Fruit fly (Drosophila melanogaster) whole organism, prepupa: ENCODE measurements around the gene Strip.

Experiments used
- Blimp-1 ChIP-seq: fragments of 200-800 bp; sonication (Bioruptor generic); optimal IDR thresholded peaks from 3 replicates; lab custom pipeline; 2017; ENCODE audit warnings: missing biosample characterization, missing genetic modification characterization, mild to moderate bottlenecking, moderate library complexity, missing genetic modification reagents
- CG10669 ChIP-seq: fragments of 200-800 bp; sonication (Bioruptor generic); optimal IDR thresholded peaks from 3 replicates; lab custom pipeline; 2018; ENCODE audit warnings: missing biosample characterization, mild to moderate bottlenecking, missing genetic modification characterization, moderate library complexity
- CG11294 ChIP-seq: fragments of 200-800 bp; sonication (Bioruptor generic); IDR thresholded peaks from 2 replicates; pipeline ENCODE4 v1.3.6; 2022; ENCODE audit warnings: missing biosample characterization, missing genetic modification characterization
- CG11902 ChIP-seq: fragments of 200-800 bp; sonication (Bioruptor generic); optimal IDR thresholded peaks from 3 replicates; lab custom pipeline; 2016; ENCODE audit warnings: missing biosample characterization, missing genetic modification characterization
- CG16779 ChIP-seq: fragments of 200-800 bp; sonication (Bioruptor generic); optimal IDR thresholded peaks from 3 replicates; lab custom pipeline; 2017; ENCODE audit warnings: missing biosample characterization, mild to moderate bottlenecking, missing genetic modification characterization
- CG3032 ChIP-seq: fragments of 200-800 bp; optimal IDR thresholded peaks from 2 replicates; lab custom pipeline; 2019; ENCODE audit warnings: missing biosample characterization, mild to moderate bottlenecking, missing genetic modification characterization, moderate library complexity
- CG31627 ChIP-seq: fragments of 200-800 bp; sonication (Bioruptor generic); optimal IDR thresholded peaks from 3 replicates; lab custom pipeline; 2016; ENCODE audit warnings: missing biosample characterization, missing genetic modification characterization
- CG34406 ChIP-seq: fragments of 200-800 bp; sonication (Bioruptor generic); optimal IDR thresholded peaks from 3 replicates; lab custom pipeline; 2016; ENCODE audit warnings: missing biosample characterization, missing genetic modification characterization
- CG4318 ChIP-seq: fragments of 200-800 bp; sonication (Bioruptor generic); optimal IDR thresholded peaks from 3 replicates; lab custom pipeline; 2017; ENCODE audit warnings: missing biosample characterization, mild to moderate bottlenecking, missing genetic modification characterization
- CG6163 ChIP-seq: fragments of 200-800 bp; sonication (Bioruptor generic); IDR thresholded peaks from 3 replicates; pipeline ENCODE4 v1.3.6; 2022; ENCODE audit warnings: missing biosample characterization, missing genetic modification characterization
- CG6276 ChIP-seq: fragments of 200-800 bp; sonication (Bioruptor generic); optimal IDR thresholded peaks from 2 replicates; lab custom pipeline; 2017; ENCODE audit warnings: missing biosample characterization, mild to moderate bottlenecking, missing genetic modification characterization
- CG6792 ChIP-seq: fragments of 200-800 bp; sonication (Bioruptor generic); optimal IDR thresholded peaks from 3 replicates; lab custom pipeline; 2016; ENCODE audit warnings: missing biosample characterization, missing genetic modification characterization
- CG6808 ChIP-seq: fragments of 200-800 bp; sonication (Bioruptor generic); optimal IDR thresholded peaks from 3 replicates; lab custom pipeline; 2017; ENCODE audit warnings: missing biosample characterization, missing genetic modification characterization, mild to moderate bottlenecking, moderate library complexity, missing genetic modification reagents
- CG6854 ChIP-seq: fragments of 200-800 bp; sonication (Bioruptor generic); optimal IDR thresholded peaks from 2 replicates; lab custom pipeline; 2017; ENCODE audit warnings: missing biosample characterization, mild to moderate bottlenecking, missing genetic modification characterization
- CG8119 ChIP-seq: fragments of 200-800 bp; sonication (Bioruptor generic); IDR thresholded peaks from 3 replicates; pipeline ENCODE4 v1.3.6; 2022; ENCODE audit warnings: missing biosample characterization, missing genetic modification characterization
- CG8319 ChIP-seq: fragments of 200-800 bp; sonication (Bioruptor generic); optimal IDR thresholded peaks from 3 replicates; lab custom pipeline; 2016; ENCODE audit warnings: missing biosample characterization, missing genetic modification characterization
- CG8632 ChIP-seq: fragments of 200-800 bp; sonication (Bioruptor generic); optimal IDR thresholded peaks from 3 replicates; lab custom pipeline; 2016; ENCODE audit warnings: missing biosample characterization, missing genetic modification characterization
- Eip93F ChIP-seq: fragments of 200-800 bp; sonication (Bioruptor generic); optimal IDR thresholded peaks from 2 replicates; lab custom pipeline; 2016; ENCODE audit warnings: missing biosample characterization, mild to moderate bottlenecking, missing genetic modification characterization
- Ets96B ChIP-seq: fragments of 200-800 bp; optimal IDR thresholded peaks from 2 replicates; lab custom pipeline; 2019; ENCODE audit warnings: missing biosample characterization, mild to moderate bottlenecking, missing genetic modification characterization, moderate library complexity
- Gug ChIP-seq: fragments of 200-800 bp; sonication (Bioruptor generic); IDR thresholded peaks from 2 replicates; pipeline ENCODE4 v1.3.6; 2022; ENCODE audit warnings: missing biosample characterization, missing genetic modification characterization
- Hr38 ChIP-seq: sonication (Bioruptor generic); optimal IDR thresholded peaks from 2 replicates; lab custom pipeline; 2016; ENCODE audit warnings: missing biosample characterization, missing genetic modification characterization
- Hr39 ChIP-seq: fragments of 200-800 bp; sonication (Bioruptor generic); optimal IDR thresholded peaks from 2 replicates; lab custom pipeline; 2016; ENCODE audit warnings: missing biosample characterization, missing genetic modification characterization
- Hr4 ChIP-seq: fragments of 200-800 bp; sonication (Bioruptor generic); optimal IDR thresholded peaks from 3 replicates; lab custom pipeline; 2016; ENCODE audit warnings: missing biosample characterization, missing genetic modification characterization
- Met ChIP-seq: fragments of 200-800 bp; sonication (Bioruptor generic); optimal IDR thresholded peaks from 3 replicates; lab custom pipeline; 2016; ENCODE audit warnings: missing biosample characterization, missing genetic modification characterization
- Smox ChIP-seq: fragments of 200-800 bp; sonication (Bioruptor generic); optimal IDR thresholded peaks from 3 replicates; lab custom pipeline; 2016; ENCODE audit warnings: missing biosample characterization, missing genetic modification characterization
- Sox14 ChIP-seq: fragments of 200-800 bp; sonication (Bioruptor generic); optimal IDR thresholded peaks from 3 replicates; lab custom pipeline; 2016; ENCODE audit warnings: missing biosample characterization, missing genetic modification characterization
- achi ChIP-seq: fragments of 200-800 bp; sonication (Bioruptor generic); optimal IDR thresholded peaks from 3 replicates; lab custom pipeline; 2016; ENCODE audit warnings: missing biosample characterization, missing genetic modification characterization
- acj6 ChIP-seq: fragments of 200-800 bp; sonication (Bioruptor generic); optimal IDR thresholded peaks from 3 replicates; lab custom pipeline; 2016; ENCODE audit warnings: missing biosample characterization, missing genetic modification characterization
- cyc ChIP-seq: fragments of 200-800 bp; sonication (Bioruptor generic); optimal IDR thresholded peaks from 3 replicates; lab custom pipeline; 2016; ENCODE audit warnings: missing biosample characterization, missing genetic modification characterization
- dac ChIP-seq: fragments of 200-800 bp; sonication (Bioruptor generic); optimal IDR thresholded peaks from 2 replicates; lab custom pipeline; 2017; ENCODE audit warnings: missing biosample characterization, mild to moderate bottlenecking, missing genetic modification characterization
- dsx ChIP-seq: fragments of 200-800 bp; optimal IDR thresholded peaks from 3 replicates; lab custom pipeline; 2019; ENCODE audit warnings: missing biosample characterization, mild to moderate bottlenecking, missing genetic modification characterization, moderate library complexity; ENCODE audit not compliant: poor library complexity, severe bottlenecking
- eg ChIP-seq: fragments of 200-800 bp; sonication (Bioruptor generic); IDR thresholded peaks from 3 replicates; pipeline ENCODE4 v1.3.6; 2022; ENCODE audit warnings: missing biosample characterization, missing genetic modification characterization
- esn ChIP-seq: fragments of 200-800 bp; sonication (Bioruptor generic); optimal IDR thresholded peaks from 2 replicates; lab custom pipeline; 2016; ENCODE audit warnings: missing biosample characterization, mild to moderate bottlenecking, missing genetic modification characterization, moderate library complexity
- fd59A ChIP-seq: fragments of 200-800 bp; sonication (Bioruptor generic); optimal IDR thresholded peaks from 2 replicates; lab custom pipeline; 2017; ENCODE audit warnings: missing biosample characterization, mild to moderate bottlenecking, missing genetic modification characterization, missing genetic modification reagents
- fd85E ChIP-seq: fragments of 200-800 bp; sonication (Bioruptor generic); optimal IDR thresholded peaks from 3 replicates; lab custom pipeline; 2016; ENCODE audit warnings: missing biosample characterization, missing genetic modification characterization
- fkh ChIP-seq: fragments of 200-800 bp; sonication (Bioruptor generic); optimal IDR thresholded peaks from 3 replicates; lab custom pipeline; 2017; ENCODE audit warnings: missing biosample characterization, mild to moderate bottlenecking, missing genetic modification characterization, moderate library complexity
- lz ChIP-seq: fragments of 200-800 bp; sonication (Bioruptor generic); optimal IDR thresholded peaks from 3 replicates; lab custom pipeline; 2016; ENCODE audit warnings: missing biosample characterization, missing genetic modification characterization
- net ChIP-seq: fragments of 200-800 bp; sonication (Bioruptor generic); optimal IDR thresholded peaks from 3 replicates; lab custom pipeline; 2016; ENCODE audit warnings: missing biosample characterization, missing genetic modification characterization
- pdm3 ChIP-seq: fragments of 200-800 bp; sonication (Bioruptor generic); optimal IDR thresholded peaks from 3 replicates; lab custom pipeline; 2016; ENCODE audit warnings: missing biosample characterization, missing genetic modification characterization
- salr ChIP-seq, 2 experiments: fragments of 200-800 bp; sonication (Bioruptor generic); optimal IDR thresholded peaks; 3 replicates each; lab custom pipeline; 2016 to 2018; ENCODE audit warnings: missing biosample characterization in 2 of 2, missing genetic modification characterization in 2 of 2, mild to moderate bottlenecking in 1 of 2
- ss ChIP-seq, 2 experiments: fragments of 200-800 bp; sonication (Bioruptor generic); optimal IDR thresholded peaks; 2 replicates in 1 of 2; 3 replicates in 1 of 2; lab custom pipeline; 2017 to 2018; ENCODE audit warnings: mild to moderate bottlenecking in 2 of 2, missing biosample characterization in 2 of 2, missing genetic modification characterization in 2 of 2, moderate library complexity in 1 of 2
- svp ChIP-seq: fragments of 200-800 bp; sonication (Bioruptor generic); peaks from one replicate; lab custom pipeline; 2016; ENCODE audit warnings: missing biosample characterization, missing genetic modification characterization
- topi ChIP-seq: fragments of 200-800 bp; sonication (Bioruptor generic); optimal IDR thresholded peaks from 3 replicates; lab custom pipeline; 2016; ENCODE audit warnings: missing biosample characterization, missing genetic modification characterization
- vri ChIP-seq: fragments of 200-800 bp; sonication (Bioruptor generic); optimal IDR thresholded peaks from 3 replicates; lab custom pipeline; 2016; ENCODE audit warnings: missing biosample characterization, mild to moderate bottlenecking, missing genetic modification characterization

The Strip gene

DNA sequence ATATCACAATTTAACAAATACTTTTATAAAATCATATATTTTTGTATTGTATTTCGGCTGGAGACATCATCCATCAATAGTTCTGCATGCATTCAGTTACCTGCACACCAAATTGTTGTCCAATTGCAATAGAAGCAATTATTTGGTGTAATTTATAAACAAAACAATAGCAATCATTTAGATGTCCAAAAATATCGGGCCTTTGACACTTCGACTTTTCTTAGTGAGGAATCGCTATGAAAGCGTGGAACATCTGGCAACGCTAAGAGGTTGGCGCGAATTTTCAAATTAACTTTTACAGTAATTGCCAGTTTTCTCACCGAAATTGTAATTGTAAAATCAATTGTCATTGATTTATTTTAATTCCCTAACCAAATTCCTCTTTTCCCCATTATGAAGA lies 6.1 kb upstream of the Strip start, which contains the start of gene CG14969:
TSS of gene CG14969 (minus strand) at position 195 of the 400 bp plus-strand sequence.
- TF ChIP-seq esn (GFP tag; lab: Kevin White, UChicago) (peak; percentile 21), net (GFP tag; lab: Kevin White, UChicago) (no peak)
- TF ChIP-seq, all 60 proteins: peak for 1

DNA sequence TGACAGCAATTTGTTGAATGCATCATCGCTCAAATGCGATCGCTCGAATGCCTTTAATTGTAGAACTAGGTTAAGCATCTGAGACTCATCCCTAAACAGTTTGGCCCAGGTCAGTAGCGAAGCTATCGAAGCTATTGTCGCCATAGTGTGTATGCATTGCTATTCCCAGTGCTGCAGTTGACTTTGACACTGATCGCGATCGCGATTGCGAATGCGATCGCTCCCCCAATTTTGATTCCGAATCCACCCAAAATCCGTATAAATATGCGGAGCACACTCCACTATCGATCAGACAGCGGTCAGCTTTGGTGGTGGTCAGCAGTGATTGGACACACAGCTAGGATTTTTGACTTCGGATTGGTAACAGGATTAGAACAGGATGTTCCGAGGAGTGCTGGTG lies 1.1 kb upstream of the Strip start, which contains the start of gene CG14961:
TSS of gene CG14961 (plus strand) at position 301 of the 400 bp plus-strand sequence.
- no peak for TF ChIP-seq CG34406 (GFP tag; lab: Kevin White, UChicago)
- 0 out of 3 replicates have a peak, but pooled peaks have one; percentile 3 for TF ChIP-seq CG8119 (GFP tag; lab: Robert Waterston, UW)

DNA sequence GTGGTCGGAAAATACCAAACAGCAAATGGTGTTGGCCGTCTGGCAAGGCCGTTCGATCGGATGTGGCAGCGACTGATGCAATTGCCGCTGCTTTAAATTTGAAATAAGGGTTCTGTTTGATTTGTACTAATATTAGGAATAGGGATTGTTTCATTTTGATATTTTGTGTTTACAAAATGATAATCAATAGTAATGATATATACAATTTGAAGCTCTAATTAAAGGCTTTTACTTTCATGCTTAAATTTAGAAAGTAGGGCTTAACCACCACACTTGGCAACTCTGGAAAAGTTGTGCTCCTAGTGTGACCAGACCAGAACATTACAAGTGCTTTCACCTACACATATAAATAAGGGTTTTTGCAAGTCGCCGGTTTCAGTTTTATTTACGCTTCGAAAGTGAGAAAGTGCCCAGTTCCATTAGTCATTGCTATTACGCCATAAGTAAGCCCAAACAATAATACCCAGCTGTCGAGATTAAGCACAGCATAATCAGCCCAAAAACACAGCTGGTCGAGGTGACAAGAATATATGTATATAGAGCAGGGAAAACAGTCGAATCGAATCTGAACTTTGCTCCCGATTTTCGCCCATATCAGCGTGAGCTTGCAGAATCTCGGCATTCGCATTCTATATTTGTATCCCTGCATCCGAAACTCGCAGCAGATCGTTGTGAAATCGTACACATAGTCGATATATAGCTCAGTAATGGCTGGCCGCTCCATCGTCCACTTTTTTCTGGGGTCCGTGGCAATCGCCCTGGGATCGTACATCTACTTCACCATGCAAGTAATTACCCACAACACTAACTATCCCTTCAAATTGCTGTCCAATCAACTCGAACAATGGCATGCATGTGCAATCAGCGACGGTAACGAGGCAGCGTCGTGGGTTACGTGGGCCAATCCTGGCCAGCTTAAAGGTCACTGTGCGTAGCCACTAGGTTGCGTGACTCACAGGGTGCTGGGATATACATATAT lies 2.5 kb downstream of the Strip start, which contains the start of gene Gtpx:
TSS of gene Gtpx (plus strand) at position 341 of the 979 bp plus-strand sequence.
- peak; percentile 56 for TF ChIP-seq CG6792 (GFP tag; lab: Kevin White, UChicago)
- peak; percentile 40; the same call in 1 of the 3 replicates for TF ChIP-seq CG8119 (GFP tag; lab: Robert Waterston, UW)
- no peak for TF ChIP-seq fd85E (GFP tag; lab: Kevin White, UChicago)
- TF ChIP-seq Sox14 (GFP tag; lab: Kevin White, UChicago) = peak; percentile 48
- no peak for TF ChIP-seq Hr4 (GFP tag; lab: Kevin White, UChicago)
- TF ChIP-seq fd59A (GFP tag; lab: Kevin White, UChicago) = no peak
- peak; percentile 40 for TF ChIP-seq cyc (GFP tag; lab: Kevin White, UChicago)
- no peak for TF ChIP-seq Gug (GFP tag; lab: Robert Waterston, UW)
- peak; percentile 39 for TF ChIP-seq Eip93F (GFP tag; lab: Kevin White, UChicago)
- peak; percentile 71 for TF ChIP-seq Hr39 (GFP tag; lab: Kevin White, UChicago)
- no peak for TF ChIP-seq salr (GFP tag; optimal IDR thresholded peaks at IDR 0.05; lab: Kevin White, UChicago)
- TF ChIP-seq Ets96B (tag; lab: Kevin White, UChicago) = no peak
- peak; percentile 54 for TF ChIP-seq CG16779 (tag; lab: Kevin White, UChicago)
- TF ChIP-seq CG6854 (GFP tag; lab: Kevin White, UChicago) = peak; percentile 32
- peak; percentile 15 for TF ChIP-seq net (GFP tag; lab: Kevin White, UChicago)
- peak; percentile 62 for TF ChIP-seq esn (GFP tag; lab: Kevin White, UChicago)
- TF ChIP-seq CG4318 (GFP tag; lab: Kevin White, UChicago) = no peak
- TF ChIP-seq CG10669 (GFP tag; lab: Kevin White, UChicago) = peak; percentile 18
- peak; percentile 15 for TF ChIP-seq topi (GFP tag; lab: Kevin White, UChicago)
- TF ChIP-seq Hr38 (GFP tag; lab: Kevin White, UChicago) = no peak
- TF ChIP-seq CG31627 (GFP tag; lab: Kevin White, UChicago) = peak; percentile 76
- peak; percentile 31 for TF ChIP-seq CG3032
- TF ChIP-seq fkh (GFP tag; lab: Kevin White, UChicago) = peak; percentile 62
- TF ChIP-seq CG8632 (GFP tag; lab: Kevin White, UChicago) = peak; percentile 22
- peak; percentile 50 for TF ChIP-seq CG6808
- no peak for TF ChIP-seq CG8319 (GFP tag; lab: Kevin White, UChicago)
- peak; percentile 14 for TF ChIP-seq achi
- TF ChIP-seq dac (GFP tag; lab: Kevin White, UChicago) = no peak
- no peak for TF ChIP-seq CG11902 (GFP tag; lab: Kevin White, UChicago)
- TF ChIP-seq svp (GFP tag; lab: Kevin White, UChicago) = peak; percentile 97
- TF ChIP-seq CG6163 (GFP tag; lab: Robert Waterston, UW) = 0 out of 3 replicates have a peak, but pooled peaks have one; percentile 42
- peak; percentile 98 for TF ChIP-seq vri
- peak; percentile 65 for TF ChIP-seq Blimp-1 (GFP tag; lab: Kevin White, UChicago)
- TF ChIP-seq CG11294 (GFP tag; lab: Robert Waterston, UW) = peak; percentile 8; the same call in 1 of the 2 replicates
- peak; percentile 63 for TF ChIP-seq lz
- peak; percentile 74 to 77 for TF ChIP-seq ss (GFP tag; optimal IDR thresholded peaks at IDR 0.05; lab: Kevin White, UChicago)
- no peak for TF ChIP-seq dsx
- no peak for TF ChIP-seq pdm3 (GFP tag; lab: Kevin White, UChicago)
- 0 out of 3 replicates have a peak, but pooled peaks have one; percentile 40 for TF ChIP-seq eg (GFP tag; lab: Robert Waterston, UW)
- no peak for TF ChIP-seq acj6 (GFP tag; lab: Kevin White, UChicago)
- no peak for TF ChIP-seq Smox (GFP tag; lab: Kevin White, UChicago)
- TF ChIP-seq CG6276 (GFP tag; lab: Kevin White, UChicago) = peak; percentile 71
- TF ChIP-seq Met (GFP tag; lab: Kevin White, UChicago) = no peak
